Fruit fly (Drosophila melanogaster) whole organism, wandering third instar larva: ENCODE measurements around the gene Fit1.
A peak's percentile ranks its signal among the peaks of the same experiment; 100 is the strongest.

ENCODE experiments used
- Abd-B ChIP-seq: fragments of >200 bp; optimal IDR thresholded peaks from 2 replicates; lab custom pipeline; 2017; ENCODE audit warnings: missing biosample characterization, missing genetic modification characterization
- CG32264 ChIP-seq: fragments of 200-800 bp; sonication (Bioruptor generic); optimal IDR thresholded peaks from 2 replicates; lab custom pipeline; 2016; ENCODE audit warnings: missing biosample characterization, missing genetic modification characterization
- CG9705 ChIP-seq: fragments of 200-800 bp; sonication (Bioruptor generic); optimal IDR thresholded peaks from 2 replicates; lab custom pipeline; 2018; ENCODE audit warnings: missing biosample characterization, mild to moderate bottlenecking, missing genetic modification characterization
- CrebA ChIP-seq: fragments of 200-800 bp; sonication (Bioruptor generic); optimal IDR thresholded peaks from 2 replicates; lab custom pipeline; 2016; ENCODE audit warnings: missing biosample characterization, mild to moderate bottlenecking, missing genetic modification characterization, borderline replicate concordance
- Dfd ChIP-seq: fragments of >200 bp; optimal IDR thresholded peaks from 2 replicates; lab custom pipeline; 2017; ENCODE audit warnings: missing biosample characterization, missing genetic modification characterization
- Dif ChIP-seq: fragments of 200-275, 200-300 bp; sonication (Bioruptor generic); optimal IDR thresholded peaks from 2 replicates; lab custom pipeline; 2018; ENCODE audit warnings: missing biosample characterization, missing genetic modification characterization; ENCODE audit not compliant: partially characterized antibody
- GATAd ChIP-seq: sonication (Bioruptor generic); optimal IDR thresholded peaks from 2 replicates; lab custom pipeline; 2016; ENCODE audit warnings: missing biosample characterization, missing genetic modification characterization
- HLH106 ChIP-seq: fragments of 200-800 bp; optimal IDR thresholded peaks from 3 replicates; lab custom pipeline; 2019; ENCODE audit warnings: missing biosample characterization, mild to moderate bottlenecking, missing genetic modification characterization, moderate library complexity
- Hnf4 ChIP-seq: fragments of 200-800 bp; sonication (Bioruptor generic); optimal IDR thresholded peaks from 2 replicates; lab custom pipeline; 2016; ENCODE audit warnings: missing biosample characterization, mild to moderate bottlenecking, missing genetic modification characterization
- Hr78 ChIP-seq: fragments of >200 bp; optimal IDR thresholded peaks from 2 replicates; lab custom pipeline; 2017; ENCODE audit warnings: missing biosample characterization, missing genetic modification characterization
- Jra ChIP-seq: sonication (Bioruptor generic); optimal IDR thresholded peaks from 2 replicates; lab custom pipeline; 2016; ENCODE audit warnings: missing biosample characterization, missing genetic modification characterization
- Mio ChIP-seq: sonication (Bioruptor generic); optimal IDR thresholded peaks from 2 replicates; lab custom pipeline; 2016; ENCODE audit warnings: missing biosample characterization, missing genetic modification characterization
- Myc ChIP-seq: fragments of >200 bp; optimal IDR thresholded peaks from 2 replicates; lab custom pipeline; 2017
- N ChIP-seq: fragments of >200 bp; optimal IDR thresholded peaks from 2 replicates; lab custom pipeline; 2018; ENCODE audit warnings: missing biosample characterization, missing external identifiers, missing genetic modification characterization
- Sp1 ChIP-seq: fragments of 200-800 bp; sonication (Bioruptor generic); optimal IDR thresholded peaks from 3 replicates; lab custom pipeline; 2019; ENCODE audit warnings: missing biosample characterization, mild to moderate bottlenecking, missing genetic modification characterization, moderate library complexity
- Vsx2 ChIP-seq: fragments of 200-300, 225-300 bp; sonication (Bioruptor generic); optimal IDR thresholded peaks from 2 replicates; lab custom pipeline; 2018; ENCODE audit warnings: missing biosample characterization, missing genetic modification characterization; ENCODE audit not compliant: partially characterized antibody
- br ChIP-seq: fragments of 200-800 bp; sonication (Bioruptor generic); optimal IDR thresholded peaks from 2 replicates; lab custom pipeline; 2016; ENCODE audit warnings: missing biosample characterization, missing genetic modification characterization
- brk ChIP-seq: fragments of 200-800 bp; sonication (Bioruptor generic); optimal IDR thresholded peaks from 2 replicates; lab custom pipeline; 2016; ENCODE audit warnings: missing biosample characterization, mild to moderate bottlenecking, missing genetic modification characterization
- dl ChIP-seq, 2 experiments: fragments of 175-275, 200-275 bp in 1 of 2; fragments of 200-275 bp in 1 of 2; sonication (Bioruptor generic); optimal IDR thresholded peaks; lab custom pipeline; 2018; ENCODE audit warnings: mild to moderate bottlenecking in 2 of 2, missing biosample characterization in 2 of 2, missing genetic modification characterization in 2 of 2, moderate library complexity in 2 of 2; ENCODE audit not compliant: partially characterized antibody in 2 of 2, insufficient read depth in 1 of 2
- h ChIP-seq: fragments of 200-800 bp; sonication (Bioruptor generic); optimal IDR thresholded peaks from 3 replicates; lab custom pipeline; 2016; ENCODE audit warnings: missing biosample characterization, mild to moderate bottlenecking, missing genetic modification characterization
- jim ChIP-seq: fragments of 175-275, 200-325 bp; sonication (Bioruptor generic); optimal IDR thresholded peaks from 2 replicates; lab custom pipeline; 2016; ENCODE audit warnings: missing biosample characterization, mild to moderate bottlenecking, missing genetic modification characterization
- lola ChIP-seq: fragments of >200 bp; optimal IDR thresholded peaks from 2 replicates; lab custom pipeline; 2017; ENCODE audit warnings: missing biosample characterization, missing genetic modification characterization
- psq ChIP-seq: fragments of 200-800 bp; sonication (Bioruptor generic); optimal IDR thresholded peaks from 3 replicates; lab custom pipeline; 2017; ENCODE audit warnings: missing biosample characterization, mild to moderate bottlenecking, missing genetic modification characterization, moderate library complexity
- rgr ChIP-seq: fragments of 200-800 bp; sonication (Bioruptor generic); optimal IDR thresholded peaks from 3 replicates; lab custom pipeline; 2016; ENCODE audit warnings: missing biosample characterization, mild to moderate bottlenecking, missing genetic modification characterization
- sv ChIP-seq: fragments of 200-800 bp; sonication (Bioruptor generic); optimal IDR thresholded peaks from 3 replicates; lab custom pipeline; 2016; ENCODE audit warnings: missing biosample characterization, missing genetic modification characterization
- tai ChIP-seq: sonication (Bioruptor generic); optimal IDR thresholded peaks from 2 replicates; lab custom pipeline; 2016; ENCODE audit warnings: missing biosample characterization, missing genetic modification characterization
- woc ChIP-seq: sonication (Bioruptor generic); optimal IDR thresholded peaks from 2 replicates; lab custom pipeline; 2016; ENCODE audit warnings: missing biosample characterization, mild to moderate bottlenecking, missing genetic modification characterization

The Fit1 gene

DNA sequence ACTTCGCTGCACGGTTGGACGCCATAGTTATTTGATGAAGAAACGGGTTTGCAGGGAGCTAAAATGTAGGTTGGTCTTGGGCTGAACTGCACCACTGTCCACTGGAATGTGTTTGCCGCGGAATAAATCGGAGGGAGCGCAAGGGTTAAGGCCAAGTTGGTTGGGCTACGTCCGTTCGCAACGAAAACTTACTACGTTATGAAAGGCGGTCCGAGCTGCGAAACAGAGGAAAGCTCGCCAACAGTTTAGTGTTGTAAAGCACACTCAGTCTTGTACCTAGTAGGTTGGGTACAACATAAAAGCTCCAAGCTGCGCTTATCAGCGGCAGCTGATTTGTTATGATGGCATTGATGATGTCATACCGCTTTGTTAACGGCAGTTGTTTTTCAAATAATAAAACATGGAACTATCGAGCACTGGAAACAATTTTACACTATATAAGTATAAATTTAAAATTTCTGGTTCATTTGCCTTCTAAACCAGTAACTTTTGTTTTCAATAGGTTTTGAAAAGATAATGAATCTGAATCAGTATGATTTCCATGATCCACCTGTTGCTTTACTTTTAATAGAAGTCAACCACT is 18.9 kb downstream of the Fit1 start, which contains the start of gene Chd64 (continued):
- TF ChIP-seq dl (GFP tag; optimal IDR thresholded peaks at IDR 0.05; lab: Kevin White, UChicago; ENCODE audit: insufficient read depth in 1 of 2, partially characterized antibody in 2 of 2) (no peak), Abd-B (GFP tag; lab: Kevin White, UChicago) (no peak), Mio (GFP tag; lab: Kevin White, UChicago) (no peak), sv (no peak), CG9705 (GFP tag; lab: Kevin White, UChicago) (no peak), Myc (lab: Kevin White, UChicago) (no peak)

DNA sequence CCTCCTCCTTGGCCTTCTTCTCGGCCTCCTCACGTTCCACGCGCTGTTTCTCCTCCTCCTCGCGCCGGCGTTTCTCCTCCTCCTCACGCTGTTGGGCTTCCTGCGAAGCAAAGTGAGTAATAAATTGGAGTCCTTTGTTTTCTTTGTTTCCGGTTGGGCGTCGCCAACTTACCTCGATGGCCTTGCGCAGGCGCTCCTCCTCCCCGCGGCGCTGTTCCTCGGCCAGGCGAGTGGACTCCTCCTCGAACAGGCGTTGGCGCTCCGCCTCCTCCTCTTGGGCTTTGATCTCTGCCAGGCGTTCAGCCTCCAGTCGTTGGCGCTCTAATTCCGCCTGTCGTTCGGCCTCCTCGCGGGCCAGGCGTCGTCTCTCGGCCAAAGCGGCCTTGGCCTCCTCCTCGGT is 22.3 kb downstream of the Fit1 start:
- TF ChIP-seq woc (no peak), brk (no peak), Dfd (GFP tag; lab: Kevin White, UChicago) (no peak), Hnf4 (GFP tag; lab: Kevin White, UChicago) (no peak)
- TF ChIP-seq, all 38 proteins: peak for 0

DNA sequence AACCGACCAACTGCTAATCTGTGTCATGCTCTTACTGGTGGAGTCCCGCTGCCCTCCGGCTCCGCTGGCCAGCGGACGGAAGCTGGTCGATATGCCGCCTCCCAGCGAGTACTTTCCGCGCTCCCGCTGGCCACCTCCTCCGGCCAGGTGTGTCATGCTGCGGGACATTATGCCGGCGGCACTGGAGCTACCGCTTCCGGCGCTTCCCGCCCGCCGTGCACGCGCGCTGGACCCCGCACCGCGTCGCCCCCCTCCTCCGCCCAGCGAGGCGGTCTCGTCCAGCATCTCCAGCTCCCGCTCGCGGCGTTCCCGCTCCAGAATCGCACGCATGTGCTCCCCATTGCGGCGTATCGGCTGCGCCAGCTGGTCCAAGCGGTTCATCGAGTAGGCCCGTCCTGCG is 25.2 kb downstream of the Fit1 start:
- peak; percentile 92 for TF ChIP-seq Dfd (GFP tag; lab: Kevin White, UChicago)
- TF ChIP-seq CG32264 (GFP tag; lab: Kevin White, UChicago), result no peak
- no peak for TF ChIP-seq br (GFP tag; lab: Kevin White, UChicago)

DNA sequence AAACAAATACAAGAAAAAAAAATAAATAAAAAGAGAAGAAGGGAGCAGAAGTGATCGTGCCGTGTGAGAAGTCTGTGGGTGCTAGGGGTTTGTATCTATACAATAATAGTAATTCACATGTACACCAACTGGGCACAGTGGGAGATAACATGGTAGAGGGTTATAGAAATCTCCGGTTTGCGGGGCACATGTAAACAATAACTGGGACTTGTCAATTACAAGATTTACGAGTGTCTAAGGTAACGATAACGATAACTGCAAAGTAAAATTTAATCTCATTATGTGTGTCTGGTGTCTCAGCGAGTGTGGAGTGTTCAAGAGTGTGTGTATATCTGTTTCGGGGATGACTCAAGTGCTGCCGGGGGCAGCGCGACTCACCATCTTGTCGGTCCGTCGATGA is 27.4 kb downstream of the Fit1 start:
- TF ChIP-seq HLH106 (tag; lab: Kevin White, UChicago), result no peak

DNA sequence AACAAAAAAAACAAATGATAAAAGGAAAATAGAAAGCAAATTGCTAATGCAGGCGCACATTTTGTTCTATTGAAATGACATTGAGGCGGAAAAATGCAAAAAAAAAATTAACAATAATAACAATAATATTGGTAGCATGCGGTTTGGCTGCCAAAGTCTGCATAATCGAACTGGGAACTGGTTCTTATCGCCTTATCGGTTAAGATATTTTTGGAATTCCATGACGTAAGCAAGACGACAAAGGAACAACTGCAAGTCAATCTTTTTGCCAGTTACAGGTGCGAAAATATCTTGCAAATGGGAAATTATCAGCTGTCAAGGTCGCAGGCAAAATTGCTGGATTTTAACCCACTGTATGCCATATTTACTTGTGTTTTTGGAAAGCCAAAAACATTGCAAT is 29.2 kb downstream of the Fit1 start:
- TF ChIP-seq Sp1 (GFP tag; lab: Kevin White, UChicago) (no peak), CG9705 (GFP tag; lab: Kevin White, UChicago) (no peak), tai (GFP tag; lab: Kevin White, UChicago) (no peak), sv (no peak), jim (no peak), rgr (no peak), h (GFP tag; lab: Kevin White, UChicago) (no peak), lola (GFP tag; lab: Kevin White, UChicago) (no peak), GATAd (GFP tag; lab: Kevin White, UChicago) (no peak), Vsx2 (GFP tag; lab: Kevin White, UChicago) (no peak), CrebA (GFP tag; lab: Kevin White, UChicago) (no peak), Jra (no peak), psq (GFP tag; lab: Kevin White, UChicago) (no peak), br (GFP tag; lab: Kevin White, UChicago) (no peak), Hr78 (GFP tag; lab: Kevin White, UChicago) (no peak), N (GFP tag; lab: Kevin White, UChicago) (no peak)

DNA sequence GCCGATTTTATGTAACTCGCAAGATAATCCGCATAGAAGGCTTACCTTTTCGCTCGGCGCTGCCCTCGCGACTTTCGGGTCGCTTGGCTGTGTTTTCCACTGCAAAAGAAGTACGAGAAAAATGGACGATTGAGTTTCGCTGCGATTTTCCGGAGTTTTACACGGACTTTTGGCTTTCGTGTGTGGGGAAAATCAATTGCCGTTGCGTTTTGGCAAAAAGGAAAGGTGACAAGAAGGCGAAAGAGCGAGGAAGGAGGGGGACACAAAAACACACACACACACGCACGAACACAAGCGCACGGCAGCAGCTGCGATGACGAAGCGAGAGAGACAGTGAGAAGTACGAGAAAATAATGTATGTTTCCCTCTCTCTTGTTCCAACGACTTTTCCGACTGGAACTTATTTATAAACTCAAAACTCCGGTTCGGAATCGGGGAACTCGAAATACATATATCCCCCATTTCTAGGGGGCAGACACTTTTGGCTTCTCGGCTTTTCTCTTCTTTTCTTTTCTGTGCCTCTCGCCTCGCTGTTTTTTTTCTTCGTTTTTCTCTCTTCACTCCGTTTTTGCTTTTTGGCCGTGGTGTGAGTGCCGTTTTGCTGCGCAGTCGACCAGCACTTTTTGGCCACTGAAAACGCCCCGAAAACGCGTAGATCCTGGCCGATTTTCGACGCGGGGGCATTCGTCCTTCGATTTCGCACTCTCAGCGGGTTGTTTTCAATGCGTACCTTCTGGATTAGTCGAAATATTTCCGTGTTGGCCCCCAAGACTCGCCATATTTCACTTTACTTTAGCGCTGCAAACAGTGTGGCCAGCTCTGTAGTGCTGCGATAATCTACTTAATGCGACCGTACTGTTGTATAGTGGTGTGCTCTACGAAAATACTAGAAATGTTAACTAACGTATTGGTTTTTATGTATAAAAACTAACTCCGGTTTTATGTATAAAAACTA is 30.6 kb downstream of the Fit1 start, which contains the start of gene ens:
Gene ens, minus strand, starts transcription at position 827 of the 955 bp plus-strand sequence.
- TF ChIP-seq Myc (lab: Kevin White, UChicago), result no peak
- TF ChIP-seq psq (GFP tag; lab: Kevin White, UChicago), result peak; percentile 88
- peak; percentile 33 for TF ChIP-seq Dif (GFP tag; lab: Kevin White, UChicago)
